Fruit fly (Drosophila melanogaster): ENCODE results near the gene CG11768.

DNA sequence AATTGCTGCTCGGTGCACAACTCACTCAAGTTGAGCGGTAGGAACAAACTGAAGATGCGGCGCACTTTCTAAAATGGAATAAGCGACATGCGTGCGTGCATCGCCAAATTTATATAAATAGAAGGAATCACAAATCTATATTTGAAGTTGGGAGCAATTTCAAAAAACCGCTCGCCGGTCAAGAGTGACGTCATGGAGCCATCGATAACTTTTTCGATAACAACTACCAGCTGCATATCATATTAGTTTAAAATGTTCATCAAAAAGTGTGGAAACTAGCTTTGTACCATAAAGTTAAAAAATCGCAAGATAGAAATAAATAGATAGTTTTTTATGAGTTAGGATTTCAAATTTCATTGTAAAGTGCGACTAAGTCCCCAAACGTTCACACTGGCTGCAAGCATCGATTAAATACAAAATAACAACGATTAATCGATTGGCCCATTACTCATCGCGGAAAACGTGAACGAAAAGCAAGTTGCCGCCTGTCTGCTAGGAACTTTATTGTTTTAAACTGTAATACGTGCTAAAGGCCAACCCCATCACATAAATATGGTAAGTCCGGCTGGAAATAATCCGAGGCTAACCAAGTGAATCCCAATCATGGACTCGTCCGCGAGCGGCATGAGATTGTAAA is 33.2 kb upstream of the CG11768 start, which contains the start of the genes Pif1A, Pif1B and CCT7:
- TF ChIP-seq pan (optimal IDR thresholded peaks at IDR 0.05) (no peak), psq (optimal IDR thresholded peaks at IDR 0.05) (no peak), CG8478 (optimal IDR thresholded peaks at IDR 0.05) (no peak)

Measured in whole organism.